Worm (Caenorhabditis elegans) whole organism, young adult: Measurements from ENCODE around the gene ugt-59.

Experiments
- cebp-2 ChIP-seq: fragments of 200-800 bp; sonication (Bioruptor generic); IDR thresholded peaks from 2 replicates; pipeline ENCODE4 v1.3.6; 2022; ENCODE audit warnings: missing genetic modification characterization, missing compliant biosample characterization
- dox-1 ChIP-seq: fragments of 200-800 bp; sonication (Bioruptor generic); IDR thresholded peaks from 2 replicates; pipeline ENCODE4 v1.3.6; 2022; ENCODE audit warnings: missing genetic modification reagents, missing genetic modification characterization, missing compliant biosample characterization
- hmg-1.2 ChIP-seq: fragments of 200-800 bp; sonication (Bioruptor generic); IDR thresholded peaks from 2 replicates; pipeline ENCODE4 v1.3.6; 2022; ENCODE audit warnings: missing genetic modification reagents, missing genetic modification characterization, missing compliant biosample characterization
- nhr-90 ChIP-seq: sonication (generic microtip); optimal IDR thresholded peaks from 2 replicates; lab custom pipeline; 2016; ENCODE audit warnings: missing genotype, mild to moderate bottlenecking, missing genetic modification characterization, missing compliant biosample characterization

DNA sequence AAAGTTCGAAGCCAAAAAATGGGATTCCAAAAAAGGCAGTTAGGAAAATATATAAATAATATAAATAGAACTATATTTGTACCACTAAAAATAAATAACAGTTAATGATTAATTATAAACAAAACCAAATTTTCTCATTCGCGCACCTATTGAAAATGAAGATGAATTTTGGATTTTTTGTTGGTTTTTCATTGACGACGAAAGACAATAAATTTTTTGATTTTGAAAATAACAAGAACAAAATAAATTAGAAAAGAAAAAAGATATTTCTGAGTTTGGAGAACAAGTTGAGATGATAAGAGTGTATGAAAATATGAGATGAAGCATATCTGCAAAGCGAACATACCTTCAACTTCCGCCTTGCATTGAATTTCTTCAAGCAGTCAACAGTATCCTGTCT lies 23.1 kb upstream of the ugt-59 start:
- TF ChIP-seq cebp-2 (GFP tag; lab: Robert Waterston, UW) (no peak), nhr-90 (tag; lab: Kevin White, UChicago) (no peak), hmg-1.2 (GFP tag; lab: Robert Waterston, UW) (no peak), dox-1 (GFP tag; lab: Robert Waterston, UW) (no peak)
